Fruit fly (Drosophila melanogaster) whole organism, embryonic: Measurements from ENCODE around the gene CG31974.

Source experiments
- B-H1 ChIP-seq: fragments of 200-800 bp; sonication (Bioruptor generic); IDR thresholded peaks from 3 replicates; pipeline ENCODE4 v1.3.6; 2022; ENCODE audit warnings: missing biosample characterization, missing genetic modification characterization
- BtbVII ChIP-seq: fragments of 200-800 bp; sonication (Bioruptor generic); optimal IDR thresholded peaks from 3 replicates; lab custom pipeline; 2017; ENCODE audit warnings: missing biosample characterization, mild to moderate bottlenecking, missing genetic modification characterization
- CG16815 ChIP-seq: fragments of 200-800 bp; sonication (Bioruptor generic); optimal IDR thresholded peaks from 3 replicates; lab custom pipeline; 2017; ENCODE audit warnings: missing biosample characterization, mild to moderate bottlenecking, missing genetic modification characterization
- CG1832 ChIP-seq: fragments of 200-800 bp; sonication (Bioruptor generic); optimal IDR thresholded peaks from 2 replicates; lab custom pipeline; 2017; ENCODE audit warnings: missing biosample characterization, mild to moderate bottlenecking, missing genetic modification characterization, inconsistent platforms
- CG18599 ChIP-seq: fragments of 200-800 bp; sonication (Bioruptor generic); optimal IDR thresholded peaks from 3 replicates; lab custom pipeline; 2017; ENCODE audit warnings: missing biosample characterization, missing genetic modification characterization, mild to moderate bottlenecking, moderate library complexity, missing genetic modification reagents
- CG2120 ChIP-seq: fragments of 200-800 bp; sonication (Bioruptor generic); optimal IDR thresholded peaks from 3 replicates; lab custom pipeline; 2016; ENCODE audit warnings: missing biosample characterization, missing genetic modification characterization
- CG30020 ChIP-seq: fragments of 200-800 bp; optimal IDR thresholded peaks from 2 replicates; lab custom pipeline; 2019; ENCODE audit warnings: missing biosample characterization, mild to moderate bottlenecking, missing genetic modification characterization, moderate library complexity
- CG32772 ChIP-seq: fragments of 200-800 bp; sonication (Bioruptor generic); IDR thresholded peaks from 2 replicates; pipeline ENCODE4 v1.3.6; 2022; ENCODE audit warnings: missing biosample characterization, missing genetic modification characterization
- CG34376 ChIP-seq: fragments of 200-800 bp; sonication (Bioruptor generic); optimal IDR thresholded peaks from 2 replicates; lab custom pipeline; 2018; ENCODE audit warnings: missing biosample characterization, mild to moderate bottlenecking, missing genetic modification characterization
- CG6175 ChIP-seq: fragments of 200-800 bp; sonication (Bioruptor generic); IDR thresholded peaks from 3 replicates; pipeline ENCODE4 v1.3.6; 2022; ENCODE audit warnings: missing biosample characterization, missing genetic modification characterization
- CG6791 ChIP-seq: fragments of 200-800 bp; sonication (Bioruptor generic); IDR thresholded peaks from 3 replicates; pipeline ENCODE4 v1.3.6; 2022; ENCODE audit warnings: missing biosample characterization, missing genetic modification characterization; ENCODE audit not compliant: partially characterized antibody
- CG7556 ChIP-seq: fragments of 200-800 bp; sonication (Bioruptor generic); optimal IDR thresholded peaks from 2 replicates; lab custom pipeline; 2017; ENCODE audit warnings: missing biosample characterization, mild to moderate bottlenecking, missing genetic modification characterization
- CG7839 ChIP-seq: fragments of 200-800 bp; sonication (Bioruptor generic); optimal IDR thresholded peaks from 3 replicates; lab custom pipeline; 2018; ENCODE audit warnings: missing biosample characterization, mild to moderate bottlenecking, missing genetic modification characterization, moderate library complexity
- CG7987 ChIP-seq: fragments of 200-800 bp; sonication (Bioruptor generic); optimal IDR thresholded peaks from 2 replicates; lab custom pipeline; 2018; ENCODE audit warnings: missing biosample characterization, mild to moderate bottlenecking, missing genetic modification characterization, moderate library complexity
- CG8765 ChIP-seq: fragments of 200-800 bp; sonication (Bioruptor generic); IDR thresholded peaks from 2 replicates; pipeline ENCODE4 v1.3.6; 2022; ENCODE audit warnings: missing biosample characterization, missing genetic modification characterization
- CG9437 ChIP-seq: fragments of 200-800 bp; sonication (Bioruptor generic); optimal IDR thresholded peaks from 2 replicates; lab custom pipeline; 2018; ENCODE audit warnings: missing biosample characterization, mild to moderate bottlenecking, missing genetic modification characterization
- CTCF ChIP-seq: fragments of 200-800 bp; sonication (Bioruptor generic); optimal IDR thresholded peaks from 2 replicates; lab custom pipeline; 2017; ENCODE audit warnings: missing biosample characterization, mild to moderate bottlenecking, missing genetic modification characterization, moderate library complexity
- Chrac-16 ChIP-seq: fragments of 200-800 bp; sonication (Bioruptor generic); optimal IDR thresholded peaks from 3 replicates; lab custom pipeline; 2016; ENCODE audit warnings: missing biosample characterization, missing genetic modification characterization
- D ChIP-seq, 2 experiments: fragments of 200-800 bp in 1 of 2; fragments of >200 bp in 1 of 2; sonication (Bioruptor generic) in 1 of 2; optimal IDR thresholded peaks; 2 replicates in 1 of 2; 3 replicates in 1 of 2; lab custom pipeline; 2017; ENCODE audit warnings: mild to moderate bottlenecking in 1 of 2, missing biosample characterization in 1 of 2, missing genetic modification characterization in 1 of 2, missing genetic modification reagents in 1 of 2
- Dfd ChIP-seq, 2 experiments: fragments of >200 bp; optimal IDR thresholded peaks; 2 replicates each; lab custom pipeline; 2017; ENCODE audit warnings: missing biosample characterization in 2 of 2, missing genetic modification characterization in 2 of 2
- Doc2 ChIP-seq: fragments of 200-800 bp; sonication (Bioruptor generic); IDR thresholded peaks from 2 replicates; pipeline ENCODE4 v1.3.6; 2022; ENCODE audit warnings: missing biosample characterization, missing genetic modification characterization
- Drgx ChIP-seq: fragments of 200-800 bp; sonication (Bioruptor generic); IDR thresholded peaks from 2 replicates; pipeline ENCODE4 v1.3.6; 2022; ENCODE audit warnings: missing biosample characterization, missing genetic modification characterization
- Eip74EF ChIP-seq, 2 experiments: fragments of 200-800 bp in 1 of 2; fragments of >200 bp in 1 of 2; sonication (Bioruptor generic) in 1 of 2; optimal IDR thresholded peaks; 2 replicates each; lab custom pipeline; 2017 to 2019; ENCODE audit warnings: missing biosample characterization in 2 of 2, missing genetic modification characterization in 2 of 2, mild to moderate bottlenecking in 1 of 2, moderate library complexity in 1 of 2
- Fer1 ChIP-seq: fragments of 200-800 bp; sonication (Bioruptor generic); optimal IDR thresholded peaks from 2 replicates; lab custom pipeline; 2017; ENCODE audit warnings: missing biosample characterization, mild to moderate bottlenecking, missing genetic modification characterization
- GATAe ChIP-seq: fragments of 200-800 bp; sonication (Bioruptor generic); conservative IDR thresholded peaks from 2 replicates; pipeline ENCODE4 v1.3.6; 2022; ENCODE audit warnings: missing biosample characterization, missing genetic modification characterization
- HmgZ ChIP-seq: fragments of 200-800 bp; sonication (Bioruptor generic); optimal IDR thresholded peaks from 2 replicates; lab custom pipeline; 2018; ENCODE audit warnings: missing biosample characterization, mild to moderate bottlenecking, missing genetic modification characterization
- Kr ChIP-seq: fragments of 200-800 bp; sonication (Bioruptor generic); optimal IDR thresholded peaks from 2 replicates; lab custom pipeline; 2017; ENCODE audit warnings: missing biosample characterization, mild to moderate bottlenecking, missing genetic modification characterization
- Max ChIP-seq: fragments of 200-800 bp; sonication (Bioruptor generic); optimal IDR thresholded peaks from 2 replicates; lab custom pipeline; 2016; ENCODE audit warnings: missing biosample characterization, mild to moderate bottlenecking, missing genetic modification characterization
- Neu2 ChIP-seq: fragments of 200-800 bp; sonication (Bioruptor generic); optimal IDR thresholded peaks from 3 replicates; lab custom pipeline; 2016; ENCODE audit warnings: missing biosample characterization, missing genetic modification characterization, borderline replicate concordance
- amos ChIP-seq: fragments of 200-800 bp; sonication (Bioruptor generic); IDR thresholded peaks from 2 replicates; pipeline ENCODE4 v1.3.6; 2022; ENCODE audit warnings: missing biosample characterization, missing genetic modification characterization; ENCODE audit not compliant: partially characterized antibody
- az2 ChIP-seq: fragments of 200-800 bp; sonication (Bioruptor generic); optimal IDR thresholded peaks from 3 replicates; lab custom pipeline; 2016; ENCODE audit warnings: missing biosample characterization, missing genetic modification characterization
- caup ChIP-seq: fragments of 200-800 bp; sonication (Bioruptor generic); optimal IDR thresholded peaks from 3 replicates; lab custom pipeline; 2017; ENCODE audit warnings: missing biosample characterization, mild to moderate bottlenecking, missing genetic modification characterization, moderate library complexity; ENCODE audit not compliant: severe bottlenecking
- cg ChIP-seq: fragments of 200-800 bp; sonication (Bioruptor generic); optimal IDR thresholded peaks from 3 replicates; lab custom pipeline; 2019; ENCODE audit warnings: missing biosample characterization, mild to moderate bottlenecking, missing genetic modification characterization, moderate library complexity
- chm ChIP-seq: fragments of 200-800 bp; sonication (Bioruptor generic); IDR thresholded peaks from 2 replicates; pipeline ENCODE4 v1.3.6; 2022; ENCODE audit warnings: missing biosample characterization, missing genetic modification characterization
- dm ChIP-seq: fragments of 200-800 bp; sonication (Bioruptor generic); optimal IDR thresholded peaks from 3 replicates; lab custom pipeline; 2016; ENCODE audit warnings: missing biosample characterization, missing genetic modification characterization
- ftz-f1 ChIP-seq: fragments of 200-800 bp; sonication (Bioruptor generic); optimal IDR thresholded peaks from 2 replicates; lab custom pipeline; 2016; ENCODE audit warnings: missing biosample characterization, missing genetic modification characterization
- gt ChIP-seq: fragments of 200-800 bp; sonication (Bioruptor generic); IDR thresholded peaks from 2 replicates; pipeline ENCODE4 v1.3.6; 2022; ENCODE audit warnings: missing biosample characterization, missing genetic modification characterization
- hb ChIP-seq: fragments of 200-800 bp; sonication (Bioruptor generic); IDR thresholded peaks from 3 replicates; pipeline ENCODE4 v1.3.6; 2022; ENCODE audit warnings: missing biosample characterization, missing genetic modification characterization; ENCODE audit not compliant: partially characterized antibody
- ranshi ChIP-seq: fragments of 200-800 bp; sonication (Bioruptor generic); IDR thresholded peaks from 2 replicates; pipeline ENCODE4 v1.3.6; 2022; ENCODE audit warnings: missing biosample characterization, missing genetic modification characterization
- rib ChIP-seq: fragments of 200-800 bp; sonication (Bioruptor generic); IDR thresholded peaks from 2 replicates; pipeline ENCODE4 v1.3.6; 2022; ENCODE audit warnings: missing biosample characterization, missing genetic modification characterization
- sug ChIP-seq: fragments of 200-800 bp; optimal IDR thresholded peaks from 2 replicates; lab custom pipeline; 2019; ENCODE audit warnings: missing biosample characterization, mild to moderate bottlenecking, missing genetic modification characterization, moderate library complexity
- tio ChIP-seq: fragments of 200-800 bp; sonication (Bioruptor generic); optimal IDR thresholded peaks from 2 replicates; lab custom pipeline; 2017; ENCODE audit warnings: missing biosample characterization, missing genetic modification characterization, inconsistent platforms
- toy ChIP-seq: fragments of 200-800 bp; sonication (Bioruptor generic); IDR thresholded peaks from 2 replicates; pipeline ENCODE4 v1.3.6; 2022; ENCODE audit warnings: missing biosample characterization, missing genetic modification characterization
- usp ChIP-seq: fragments of >200 bp; optimal IDR thresholded peaks from 2 replicates; lab custom pipeline; 2017; ENCODE audit warnings: missing biosample characterization, missing genetic modification characterization
- zen ChIP-seq: fragments of 200-800 bp; sonication (Bioruptor generic); optimal IDR thresholded peaks from 3 replicates; lab custom pipeline; 2018; ENCODE audit warnings: missing biosample characterization, mild to moderate bottlenecking, missing genetic modification characterization, moderate library complexity

Gene CG31974

dm6 chr2L:109098-109799 is 33.6 kb downstream of the CG31974 start (continued):
- TF ChIP-seq ftz-f1 (peak; percentile 1), Neu2 (GFP tag; lab: Kevin White, UChicago) (no peak), amos (GFP tag; lab: Robert Waterston, UW) (0 out of 2 replicates have a peak, but pooled peaks have one; percentile 18), CG7556 (GFP tag; lab: Kevin White, UChicago) (no peak), sug (tag; lab: Kevin White, UChicago) (peak; percentile 88), CG34376 (peak; percentile 90), BtbVII (GFP tag; lab: Kevin White, UChicago) (peak; percentile 38), rib (GFP tag; lab: Robert Waterston, UW) (peak; percentile 9; the same call in 1 of the 2 replicates), Max (GFP tag; lab: Kevin White, UChicago) (peak; percentile 61), CG7987 (GFP tag; lab: Kevin White, UChicago) (peak; percentile 47), cg (GFP tag; lab: Kevin White, UChicago) (peak; percentile 67), dm (GFP tag; lab: Kevin White, UChicago) (peak; percentile 87), CG18599 (peak; percentile 15), CG9437 (GFP tag; lab: Kevin White, UChicago) (peak; percentile 41)
- TF ChIP-seq, all 482 proteins: peak for 46

- no peak for TF ChIP-seq gt
- no peak for TF ChIP-seq Doc2 (GFP tag; lab: Robert Waterston, UW)
- TF ChIP-seq CG1832 (GFP tag; lab: Kevin White, UChicago) = no peak
- no peak for TF ChIP-seq D (optimal IDR thresholded peaks at IDR 0.05; lab: Kevin White, UChicago)
- no peak for TF ChIP-seq D (GFP tag; optimal IDR thresholded peaks at IDR 0.05; lab: Kevin White, UChicago)
- TF ChIP-seq B-H1 (GFP tag; lab: Robert Waterston, UW) = no peak
- no peak for TF ChIP-seq cg (GFP tag; lab: Kevin White, UChicago)
- TF ChIP-seq tio = no peak
- TF ChIP-seq Drgx (GFP tag; lab: Robert Waterston, UW) = peak; percentile 5; the same call in 1 of the 2 replicates
- no peak for TF ChIP-seq ranshi (GFP tag; lab: Robert Waterston, UW)
- no peak for TF ChIP-seq Dfd (GFP tag; optimal IDR thresholded peaks at IDR 0.05; lab: Kevin White, UChicago)
- TF ChIP-seq Kr (GFP tag; lab: Kevin White, UChicago) = no peak
- TF ChIP-seq usp = no peak
- peak; percentile 70 for TF ChIP-seq Fer1
- TF ChIP-seq CG8765 (GFP tag; lab: Robert Waterston, UW) = no peak
- TF ChIP-seq GATAe (GFP tag; lab: Robert Waterston, UW) = no peak
- no peak for TF ChIP-seq CG6791
- TF ChIP-seq CG7839 (tag; lab: Kevin White, UChicago) = no peak
- no peak for TF ChIP-seq CG2120 (GFP tag; lab: Kevin White, UChicago)
- no peak for TF ChIP-seq toy (GFP tag; lab: Robert Waterston, UW)
- no peak for TF ChIP-seq CTCF (GFP tag; lab: Kevin White, UChicago)
- peak; percentile 9 for TF ChIP-seq ftz-f1
- TF ChIP-seq CG32772 (GFP tag; lab: Robert Waterston, UW) = no peak
- no peak for TF ChIP-seq zen (tag; lab: Kevin White, UChicago)
- TF ChIP-seq Eip74EF (GFP tag; optimal IDR thresholded peaks at IDR 0.05; lab: Kevin White, UChicago) = no peak
- peak; percentile 61; the same call in 1 of the 2 replicates for TF ChIP-seq chm (GFP tag; lab: Robert Waterston, UW)
- peak; percentile 24; the same call in 1 of the 3 replicates for TF ChIP-seq CG6175 (GFP tag; lab: Robert Waterston, UW)
- TF ChIP-seq HmgZ (tag; lab: Kevin White, UChicago) = no peak
- peak; percentile 16 for TF ChIP-seq CG30020 (tag; lab: Kevin White, UChicago)
- no peak for TF ChIP-seq CG16815
- no peak for TF ChIP-seq hb (GFP tag; lab: Robert Waterston, UW)
- peak; percentile 25 for TF ChIP-seq caup (GFP tag; lab: Kevin White, UChicago)
- no peak for TF ChIP-seq Chrac-16 (GFP tag; lab: Kevin White, UChicago)
- no peak for TF ChIP-seq az2
These were observed 35.1 kb downstream of the CG31974 start for dm6 chr2L:107476-108436.
